ENCODE assay signal across 2 fruit fly cellular contexts in the genomic region with DNA sequence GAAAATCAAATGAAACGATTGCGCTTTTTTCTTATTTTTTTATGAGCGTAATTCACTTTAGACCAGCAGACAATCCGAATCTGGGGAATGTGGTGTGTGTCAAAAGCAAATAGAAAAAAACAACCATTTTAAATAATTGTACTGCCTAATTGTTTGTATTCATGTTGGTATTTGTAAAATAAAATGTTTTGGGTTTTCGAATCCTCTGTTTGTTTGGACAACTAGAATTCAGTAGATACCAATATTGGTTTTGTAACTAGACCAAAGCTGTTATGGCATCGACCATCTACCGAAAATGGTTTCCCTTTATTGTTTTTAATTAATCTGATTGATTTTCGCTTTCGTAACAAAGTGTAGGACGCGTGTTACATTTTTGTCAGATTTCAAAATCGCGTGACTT.
TF ChIP-seq lines count a peak whose summit lies in the region.

No protein-coding gene starts in this region.

- no peak for TF ChIP-seq CTCF in whole organism, embryonic (GFP tag; optimal IDR thresholded peaks at IDR 0.05; lab: Kevin White, UChicago)

TF ChIP-seq in whole organism, embryonic, 481 proteins besides CTCF, POLR2A, EP300 and RAD21 (continues in another document):
- peak; percentile 10 for TF ChIP-seq nmo (GFP tag; optimal IDR thresholded peaks at IDR 0.05; lab: Kevin White, UChicago)
- no peak for TF ChIP-seq MBD-R2 (GFP tag; IDR thresholded peaks at IDR 0.05; lab: Robert Waterston, UW)
- peak; percentile 13 for TF ChIP-seq CG1647 (GFP tag; optimal IDR thresholded peaks at IDR 0.05; lab: Kevin White, UChicago)
- TF ChIP-seq Max (GFP tag; optimal IDR thresholded peaks at IDR 0.05; lab: Kevin White, UChicago), result peak; percentile 7
- TF ChIP-seq HHEX (GFP tag; optimal IDR thresholded peaks at IDR 0.05; lab: Kevin White, UChicago), result peak; percentile 32
- no peak for TF ChIP-seq CG1024 (GFP tag; IDR thresholded peaks at IDR 0.05; lab: Robert Waterston, UW)
- TF ChIP-seq bab2 (GFP tag; optimal IDR thresholded peaks at IDR 0.05; lab: Kevin White, UChicago), result peak; percentile 62
- TF ChIP-seq dmrt11E (tag; optimal IDR thresholded peaks at IDR 0.05; lab: Kevin White, UChicago), result peak; percentile 23
- TF ChIP-seq CG32532 (GFP tag; IDR thresholded peaks at IDR 0.05; lab: Robert Waterston, UW), result no peak
- peak; percentile 88 for TF ChIP-seq Med (GFP tag; lab: Kevin White, UChicago)
- TF ChIP-seq Jarid2 (GFP tag; optimal IDR thresholded peaks at IDR 0.05; lab: Kevin White, UChicago), result peak; percentile 4
- peak; percentile 20 for TF ChIP-seq CG1233 (GFP tag; optimal IDR thresholded peaks at IDR 0.05; lab: Kevin White, UChicago)
- peak; percentile 38 for TF ChIP-seq CG15011 (GFP tag; optimal IDR thresholded peaks at IDR 0.05; lab: Kevin White, UChicago)
- TF ChIP-seq CG10209 (GFP tag; optimal IDR thresholded peaks at IDR 0.05; lab: Kevin White, UChicago), result peak; percentile 36
- peak; percentile 41 for TF ChIP-seq CG33213 (GFP tag; optimal IDR thresholded peaks at IDR 0.05; lab: Kevin White, UChicago)
- no peak for TF ChIP-seq CG8290 (GFP tag; optimal IDR thresholded peaks at IDR 0.05; lab: Kevin White, UChicago)
- peak in 1 of 2 experiments; percentile 44 for TF ChIP-seq CG8290 (tag; optimal IDR thresholded peaks at IDR 0.05; lab: Kevin White, UChicago)
- peak; percentile 2 for TF ChIP-seq CG7987 (GFP tag; optimal IDR thresholded peaks at IDR 0.05; lab: Kevin White, UChicago)
- peak in 1 of 2 experiments; percentile 36 for TF ChIP-seq tll (GFP tag; optimal IDR thresholded peaks at IDR 0.05; lab: Kevin White, UChicago)
- peak; percentile 52 for TF ChIP-seq PHDP (tag; optimal IDR thresholded peaks at IDR 0.05; lab: Kevin White, UChicago)
- peak; percentile 74 for TF ChIP-seq sens (GFP tag; lab: Kevin White, UChicago)
- peak; percentile 39 for TF ChIP-seq Asciz (GFP tag; optimal IDR thresholded peaks at IDR 0.05; lab: Kevin White, UChicago)
- TF ChIP-seq CG10274 (GFP tag; optimal IDR thresholded peaks at IDR 0.05; lab: Kevin White, UChicago), result no peak
- peak; percentile 10 for TF ChIP-seq CG4854 (GFP tag; optimal IDR thresholded peaks at IDR 0.05; lab: Kevin White, UChicago)
- TF ChIP-seq HLH3B (GFP tag; IDR thresholded peaks at IDR 0.05; lab: Robert Waterston, UW), result no peak
- peak; percentile 33 for TF ChIP-seq CG18764 (GFP tag; optimal IDR thresholded peaks at IDR 0.05; lab: Kevin White, UChicago)
- no peak for TF ChIP-seq hkb (optimal IDR thresholded peaks at IDR 0.05; lab: Kevin White, UChicago)
- TF ChIP-seq hkb (GFP tag; IDR thresholded peaks at IDR 0.05; lab: Robert Waterston, UW), result no peak
- TF ChIP-seq tx (GFP tag; optimal IDR thresholded peaks at IDR 0.05; lab: Kevin White, UChicago), result no peak
- TF ChIP-seq Blimp-1 (GFP tag; optimal IDR thresholded peaks at IDR 0.05; lab: Kevin White, UChicago), result peak; percentile 34
- TF ChIP-seq sim (GFP tag; IDR thresholded peaks at IDR 0.05; lab: Robert Waterston, UW), result 0 out of 2 replicates have a peak, but pooled peaks have one; percentile 38
- TF ChIP-seq pnt (GFP tag; optimal IDR thresholded peaks at IDR 0.05; lab: Kevin White, UChicago), result no peak
- peak; percentile 6 for TF ChIP-seq CG17568 (GFP tag; optimal IDR thresholded peaks at IDR 0.05; lab: Kevin White, UChicago)
- no peak for TF ChIP-seq fu2 (GFP tag; optimal IDR thresholded peaks at IDR 0.05; lab: Kevin White, UChicago)
- peak; percentile 48; the same call in 1 of the 2 replicates for TF ChIP-seq chm (GFP tag; IDR thresholded peaks at IDR 0.05; lab: Robert Waterston, UW)
- peak; percentile 30 for TF ChIP-seq CG12769 (tag; optimal IDR thresholded peaks at IDR 0.05; lab: Kevin White, UChicago)
- TF ChIP-seq fd3F (GFP tag; optimal IDR thresholded peaks at IDR 0.05; lab: Kevin White, UChicago), result peak; percentile 60
- peak; percentile 9 for TF ChIP-seq CG11504 (tag; optimal IDR thresholded peaks at IDR 0.05; lab: Kevin White, UChicago)
- no peak for TF ChIP-seq CG12391 (tag; optimal IDR thresholded peaks at IDR 0.05; lab: Kevin White, UChicago)
- no peak for TF ChIP-seq CG16863 (GFP tag; optimal IDR thresholded peaks at IDR 0.05; lab: Kevin White, UChicago)
- TF ChIP-seq shn (GFP tag; optimal IDR thresholded peaks at IDR 0.05; lab: Kevin White, UChicago), result no peak
- TF ChIP-seq CG6791 (GFP tag; IDR thresholded peaks at IDR 0.05; lab: Robert Waterston, UW; ENCODE audit: partially characterized antibody), result no peak
- TF ChIP-seq CG11695 (GFP tag; IDR thresholded peaks at IDR 0.05; lab: Robert Waterston, UW), result peak; percentile 41; the same call in 1 of the 3 replicates

TF ChIP-seq in whole organism, prepupa, 60 proteins besides CTCF, POLR2A, EP300 and RAD21:
- TF ChIP-seq CG31627 (GFP tag; optimal IDR thresholded peaks at IDR 0.05; lab: Kevin White, UChicago) (no peak), CG6792 (GFP tag; optimal IDR thresholded peaks at IDR 0.05; lab: Kevin White, UChicago) (no peak), CG1621 (tag; optimal IDR thresholded peaks at IDR 0.05; lab: Kevin White, UChicago) (no peak), fkh (GFP tag; optimal IDR thresholded peaks at IDR 0.05; lab: Kevin White, UChicago) (peak; percentile 73)
TF ChIP-seq in whole organism, prepupa: peak in this region for 1.
